Fruit fly (Drosophila melanogaster) whole organism, pupa: ENCODE data around the gene CG13065.

Experiments used
- CG10348 ChIP-seq: fragments of 200-800 bp; sonication (Bioruptor generic); IDR thresholded peaks from 2 replicates; pipeline ENCODE4 v1.3.6; 2022; ENCODE audit warnings: missing biosample characterization, missing genetic modification characterization
- CG12605 ChIP-seq: fragments of 200-800 bp; sonication (Bioruptor generic); IDR thresholded peaks from 2 replicates; pipeline ENCODE4 v1.3.6; 2022; ENCODE audit warnings: missing biosample characterization, missing genetic modification characterization
- CG15710 ChIP-seq: fragments of 200-800 bp; sonication (Bioruptor generic); optimal IDR thresholded peaks from 2 replicates; lab custom pipeline; 2018; ENCODE audit warnings: missing biosample characterization, mild to moderate bottlenecking, missing genetic modification characterization, moderate library complexity
- CG34367 ChIP-seq: fragments of 200-800 bp; sonication (Bioruptor generic); optimal IDR thresholded peaks from 2 replicates; lab custom pipeline; 2018; ENCODE audit warnings: missing biosample characterization, mild to moderate bottlenecking, missing genetic modification characterization
- CG8159 ChIP-seq: fragments of 200-800 bp; sonication (Bioruptor generic); optimal IDR thresholded peaks from 3 replicates; lab custom pipeline; 2018; ENCODE audit warnings: missing biosample characterization, mild to moderate bottlenecking, missing genetic modification characterization, moderate library complexity
- CG8301 ChIP-seq: fragments of 200-800 bp; sonication (Bioruptor generic); optimal IDR thresholded peaks from 2 replicates; lab custom pipeline; 2018; ENCODE audit warnings: missing biosample characterization, mild to moderate bottlenecking, missing genetic modification characterization
- CG9948 ChIP-seq: fragments of 200-800 bp; sonication (Bioruptor generic); optimal IDR thresholded peaks from 2 replicates; lab custom pipeline; 2018; ENCODE audit warnings: missing biosample characterization, mild to moderate bottlenecking, missing genetic modification characterization, moderate library complexity
- EcR ChIP-seq: fragments of 200-800 bp; sonication (Bioruptor generic); optimal IDR thresholded peaks from 3 replicates; lab custom pipeline; 2019; ENCODE audit warnings: missing biosample characterization, missing genetic modification characterization, mild to moderate bottlenecking, moderate library complexity, missing genetic modification reagents
- Ets98B ChIP-seq: fragments of 200-800 bp; sonication (Bioruptor generic); IDR thresholded peaks from 2 replicates; pipeline ENCODE4 v1.3.6; 2022; ENCODE audit warnings: missing biosample characterization, missing genetic modification characterization
- Pif1B ChIP-seq: fragments of 200-800 bp; sonication (Bioruptor generic); optimal IDR thresholded peaks from 3 replicates; lab custom pipeline; 2016; ENCODE audit warnings: missing biosample characterization, missing genetic modification characterization
- fd96Ca ChIP-seq: fragments of 200-800 bp; sonication (Bioruptor generic); IDR thresholded peaks from 3 replicates; pipeline ENCODE4 v1.3.6; 2022; ENCODE audit warnings: missing biosample characterization, missing genetic modification characterization
- gl ChIP-seq: fragments of 200-800 bp; sonication (Bioruptor generic); optimal IDR thresholded peaks from 2 replicates; lab custom pipeline; 2018; ENCODE audit warnings: missing biosample characterization, mild to moderate bottlenecking, missing genetic modification characterization
- rn ChIP-seq: fragments of 200-800 bp; sonication (Bioruptor generic); IDR thresholded peaks from 2 replicates; pipeline ENCODE4 v1.3.6; 2022; ENCODE audit warnings: missing biosample characterization, missing genetic modification characterization

DNA sequence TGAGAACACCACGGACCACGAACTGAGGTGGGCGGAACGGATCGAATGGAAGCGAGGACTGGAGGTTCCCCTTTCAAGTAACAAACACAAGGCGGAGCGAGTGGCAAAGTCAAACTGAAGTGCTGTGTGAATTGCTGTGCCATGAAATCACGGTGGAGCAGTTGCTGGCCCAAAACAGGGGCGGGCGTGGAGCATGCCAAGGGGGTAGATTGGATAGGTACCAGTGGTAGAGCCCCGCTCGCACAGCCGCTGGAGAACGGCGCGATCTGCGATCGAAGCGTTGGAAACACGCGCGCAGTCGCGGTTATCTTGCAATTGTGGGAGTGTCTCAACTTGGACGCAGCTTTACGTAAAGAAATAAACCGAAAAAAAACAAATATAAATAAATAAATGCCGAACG lies 50.5 kb downstream of the CG13065 start, which contains the start of gene CG13038:
- TF ChIP-seq CG8301 (tag; lab: Kevin White, UChicago) (no peak), CG8159 (tag; lab: Kevin White, UChicago) (no peak), fd96Ca (GFP tag; lab: Robert Waterston, UW) (peak; percentile 59; the same call in 1 of the 3 replicates), EcR (no peak), CG9948 (tag; lab: Kevin White, UChicago) (no peak), CG10348 (no peak), CG15710 (tag; lab: Kevin White, UChicago) (no peak), CG34367 (no peak), Ets98B (GFP tag; lab: Robert Waterston, UW) (peak; percentile 66), rn (GFP tag; lab: Robert Waterston, UW) (no peak), Pif1B (no peak), gl (tag; lab: Kevin White, UChicago) (no peak), CG12605 (GFP tag; lab: Robert Waterston, UW) (no peak)
